Worm (Caenorhabditis elegans) whole organism, L4 larva: ENCODE measurements around the gene ver-3.

Experiments
- F10B5.3 ChIP-seq: sonication (generic microtip); optimal IDR thresholded peaks from 2 replicates; lab custom pipeline; 2016; ENCODE audit warnings: mild to moderate bottlenecking, missing genetic modification characterization, missing compliant biosample characterization
- F26F4.8 ChIP-seq: fragments of 200-800 bp; sonication (Bioruptor generic); conservative IDR thresholded peaks from 2 replicates; pipeline ENCODE4 v1.3.6; 2022; ENCODE audit warnings: missing genetic modification characterization, missing compliant biosample characterization
- F44E2.7 ChIP-seq: fragments of 200-800 bp; sonication (Bioruptor generic); IDR thresholded peaks from 2 replicates; pipeline ENCODE4 v2.1.2; 2022; ENCODE audit warnings: missing genetic modification characterization, missing compliant biosample characterization
- F49E8.2 ChIP-seq: sonication (generic microtip); optimal IDR thresholded peaks from 2 replicates; lab custom pipeline; 2016; ENCODE audit warnings: missing compliant biosample characterization, mild to moderate bottlenecking, missing genetic modification characterization, borderline replicate concordance
- R02D3.7 ChIP-seq: fragments of 150-350 bp; sonication (generic microtip); optimal IDR thresholded peaks from 3 replicates; lab custom pipeline; 2014; ENCODE audit warnings: missing biosample characterization, missing genetic modification characterization
- T26A8.4 ChIP-seq: fragments of 200-800 bp; sonication (Bioruptor generic); IDR thresholded peaks from 2 replicates; pipeline ENCODE4 v1.3.6; 2022; ENCODE audit warnings: missing genetic modification characterization, missing compliant biosample characterization
- Y75B8A.6 ChIP-seq: fragments of 200-800 bp; sonication (Bioruptor generic); IDR thresholded peaks from 2 replicates; pipeline ENCODE4 v1.3.6; 2022; ENCODE audit warnings: missing genetic modification reagents, missing genetic modification characterization, missing compliant biosample characterization
- ZK337.2 ChIP-seq: fragments of 200-800 bp; sonication (Bioruptor generic); IDR thresholded peaks from 2 replicates; pipeline ENCODE4 v1.3.6; 2022; ENCODE audit warnings: missing genetic modification reagents, missing genetic modification characterization, missing compliant biosample characterization
- aly-2 ChIP-seq: sonication (generic microtip); optimal IDR thresholded peaks from 2 replicates; lab custom pipeline; 2018; ENCODE audit warnings: missing biosample characterization, missing genetic modification characterization
- ama-1 ChIP-seq: fragments of 150-350 bp; optimal IDR thresholded peaks from 2 replicates; lab custom pipeline; 2014; ENCODE audit warnings: inconsistent platforms, mixed read lengths
- arid-1 ChIP-seq: fragments of 200-800 bp; sonication (Bioruptor generic); conservative IDR thresholded peaks from 2 replicates; pipeline ENCODE4 v1.3.6; 2022; ENCODE audit warnings: missing genetic modification reagents, missing genetic modification characterization, missing compliant biosample characterization
- ceh-32 ChIP-seq: sonication (generic microtip); optimal IDR thresholded peaks from 2 replicates; lab custom pipeline; 2016; ENCODE audit warnings: mild to moderate bottlenecking, missing genetic modification characterization, missing compliant biosample characterization; ENCODE audit not compliant: poor library complexity
- ces-1 ChIP-seq: fragments of 150-350 bp; sonication (generic microtip); optimal IDR thresholded peaks from 4 replicates; lab custom pipeline; 2014; ENCODE audit warnings: missing biosample characterization, missing genetic modification reagents, missing genetic modification characterization
- daf-12 ChIP-seq: fragments of 150-350 bp; optimal IDR thresholded peaks from 2 replicates; lab custom pipeline; 2014; ENCODE audit warnings: missing biosample characterization, missing genetic modification reagents, missing genetic modification characterization
- dmd-6 ChIP-seq: fragments of 200-800 bp; sonication (Bioruptor generic); IDR thresholded peaks from 2 replicates; pipeline ENCODE4 v1.3.6; 2022; ENCODE audit warnings: missing genetic modification reagents, missing genetic modification characterization, missing compliant biosample characterization
- dmd-8 ChIP-seq: fragments of 200-800 bp; sonication (Bioruptor generic); IDR thresholded peaks from 2 replicates; pipeline ENCODE4 v1.3.6; 2022; ENCODE audit warnings: missing genetic modification characterization, missing compliant biosample characterization
- dpl-1 ChIP-seq: fragments of 150-350 bp; optimal IDR thresholded peaks from 2 replicates; lab custom pipeline; 2014; ENCODE audit warnings: missing biosample characterization, missing genetic modification reagents, missing genetic modification characterization
- duxl-1 ChIP-seq: sonication (generic microtip); optimal IDR thresholded peaks from 2 replicates; lab custom pipeline; 2016; ENCODE audit warnings: mild to moderate bottlenecking, missing genetic modification characterization, moderate library complexity, missing compliant biosample characterization; ENCODE audit not compliant: poor library complexity
- egl-27 ChIP-seq: sonication (generic microtip); optimal IDR thresholded peaks from 3 replicates; lab custom pipeline; 2017; ENCODE audit warnings: missing biosample characterization, missing genetic modification reagents, missing genetic modification characterization
- egl-43 ChIP-seq: fragments of 200-800 bp; sonication (Bioruptor generic); IDR thresholded peaks from 2 replicates; pipeline ENCODE4 v1.3.6; 2022; ENCODE audit warnings: missing genetic modification reagents, missing genetic modification characterization, missing compliant biosample characterization
- hlh-30 ChIP-seq: sonication (generic microtip); optimal IDR thresholded peaks from 2 replicates; lab custom pipeline; 2017; ENCODE audit warnings: antibody characterized with exemption, mild to moderate bottlenecking, missing genetic modification characterization, missing compliant biosample characterization; ENCODE audit not compliant: insufficient read depth
- hmg-1.1 ChIP-seq: fragments of 200-800 bp; sonication (Bioruptor generic); IDR thresholded peaks from 2 replicates; pipeline ENCODE4 v1.3.6; 2022; ENCODE audit warnings: missing genetic modification reagents, missing genetic modification characterization, missing compliant biosample characterization
- jun-1 ChIP-seq: fragments of 150-350 bp; optimal IDR thresholded peaks from 2 replicates; lab custom pipeline; 2014; ENCODE audit warnings: missing biosample characterization, missing genetic modification reagents, missing genetic modification characterization
- lim-7 ChIP-seq: fragments of 200-800 bp; sonication (Bioruptor generic); IDR thresholded peaks from 2 replicates; pipeline ENCODE4 v1.3.6; 2022; ENCODE audit warnings: missing genetic modification characterization, missing compliant biosample characterization
- lin-1 ChIP-seq: fragments of 200-800 bp; sonication (Bioruptor generic); IDR thresholded peaks from 2 replicates; pipeline ENCODE4 v1.3.6; 2022; ENCODE audit warnings: missing genetic modification reagents, missing genetic modification characterization, missing compliant biosample characterization
- lin-38 ChIP-seq: fragments of 200-800 bp; sonication (Bioruptor generic); IDR thresholded peaks from 2 replicates; pipeline ENCODE4 v1.3.6; 2022; ENCODE audit warnings: missing genetic modification reagents, missing genetic modification characterization, missing compliant biosample characterization
- mdl-1 ChIP-seq, 2 experiments: fragments of 150-350 bp in 1 of 2; sonication (generic microtip) in 1 of 2; optimal IDR thresholded peaks; 2 replicates each; lab custom pipeline; 2014 to 2017; ENCODE audit warnings: missing biosample characterization in 2 of 2, missing genetic modification characterization in 2 of 2
- mdt-29 ChIP-seq: fragments of 200-800 bp; sonication (Bioruptor generic); IDR thresholded peaks from 2 replicates; pipeline ENCODE4 v1.3.6; 2022; ENCODE audit warnings: missing genetic modification reagents, missing genetic modification characterization, missing compliant biosample characterization
- mxl-2 ChIP-seq: fragments of 200-800 bp; sonication (Bioruptor generic); conservative IDR thresholded peaks from 2 replicates; pipeline ENCODE4 v1.3.6; 2022; ENCODE audit warnings: missing genetic modification reagents, missing genetic modification characterization, missing compliant biosample characterization
- mxl-3 ChIP-seq: fragments of 200-800 bp; sonication (Bioruptor generic); optimal IDR thresholded peaks from 2 replicates; lab custom pipeline; 2018; ENCODE audit warnings: mild to moderate bottlenecking, missing genetic modification characterization, missing compliant biosample characterization
- nhr-102 ChIP-seq: sonication (generic microtip); optimal IDR thresholded peaks from 2 replicates; lab custom pipeline; 2016; ENCODE audit warnings: mild to moderate bottlenecking, missing genetic modification characterization, moderate library complexity, missing compliant biosample characterization
- nhr-111 ChIP-seq: fragments of 200-800 bp; sonication (Bioruptor generic); optimal IDR thresholded peaks from 2 replicates; lab custom pipeline; 2018; ENCODE audit warnings: mild to moderate bottlenecking, missing genetic modification characterization, missing compliant biosample characterization
- nhr-25 ChIP-seq: sonication (generic microtip); optimal IDR thresholded peaks from 2 replicates; lab custom pipeline; 2017; ENCODE audit warnings: missing genetic modification characterization, mild to moderate bottlenecking, missing compliant biosample characterization, antibody characterized with exemption, moderate library complexity, borderline replicate concordance; ENCODE audit not compliant: insufficient read depth
- nhr-28 ChIP-seq: fragments of 150-350 bp; optimal IDR thresholded peaks from 2 replicates; lab custom pipeline; 2014; ENCODE audit warnings: missing biosample characterization, missing genetic modification characterization
- nhr-41 ChIP-seq: fragments of 200-800 bp; sonication (Bioruptor generic); IDR thresholded peaks from 2 replicates; pipeline ENCODE4 v1.3.6; 2022; ENCODE audit warnings: missing genetic modification reagents, missing genetic modification characterization, missing compliant biosample characterization
- nhr-42 ChIP-seq: fragments of 200-800 bp; sonication (Bioruptor generic); IDR thresholded peaks from 2 replicates; pipeline ENCODE4 v1.3.6; 2022; ENCODE audit warnings: missing genetic modification characterization, missing compliant biosample characterization
- nhr-48 ChIP-seq: sonication (generic microtip); optimal IDR thresholded peaks from 2 replicates; lab custom pipeline; 2016; ENCODE audit warnings: mild to moderate bottlenecking, missing genetic modification characterization, missing compliant biosample characterization
- php-3 ChIP-seq: fragments of 200-800 bp; sonication (Bioruptor generic); IDR thresholded peaks from 2 replicates; pipeline ENCODE4 v1.3.6; 2022; ENCODE audit warnings: missing genetic modification reagents, missing genetic modification characterization, missing compliant biosample characterization
- pqm-1 ChIP-seq: sonication (generic microtip); optimal IDR thresholded peaks from 2 replicates; lab custom pipeline; 2017; ENCODE audit warnings: missing biosample characterization, missing genetic modification characterization
- rbr-2 ChIP-seq: sonication (generic microtip); optimal IDR thresholded peaks from 2 replicates; lab custom pipeline; 2016; ENCODE audit warnings: missing genotype, missing genetic modification characterization, missing compliant biosample characterization
- saeg-2 ChIP-seq: fragments of 200-800 bp; sonication (Bioruptor generic); IDR thresholded peaks from 2 replicates; pipeline ENCODE4 v1.3.6; 2022; ENCODE audit warnings: missing genetic modification reagents, missing genetic modification characterization, missing compliant biosample characterization
- sdz-12 ChIP-seq: fragments of 200-800 bp; sonication (Bioruptor generic); optimal IDR thresholded peaks from 2 replicates; lab custom pipeline; 2018; ENCODE audit warnings: mild to moderate bottlenecking, missing genetic modification characterization, missing compliant biosample characterization
- set-16 ChIP-seq: fragments of 200-800 bp; sonication (Bioruptor generic); IDR thresholded peaks from 2 replicates; pipeline ENCODE4 v1.3.6; 2022; ENCODE audit warnings: missing genetic modification reagents, missing genetic modification characterization, missing compliant biosample characterization
- skn-1 ChIP-seq: fragments of 150-350 bp; optimal IDR thresholded peaks from 2 replicates; lab custom pipeline; 2014; ENCODE audit warnings: missing biosample characterization, missing genetic modification characterization
- snpc-1.2 ChIP-seq: fragments of 200-800 bp; sonication (Bioruptor generic); IDR thresholded peaks from 2 replicates; pipeline ENCODE4 v1.3.6; 2022; ENCODE audit warnings: missing genetic modification reagents, missing genetic modification characterization, missing compliant biosample characterization
- spr-1 ChIP-seq: sonication (generic microtip); optimal IDR thresholded peaks from 2 replicates; lab custom pipeline; 2016; ENCODE audit warnings: mild to moderate bottlenecking, missing genetic modification characterization, missing compliant biosample characterization
- tra-1 ChIP-seq: fragments of 200-800 bp; sonication (Bioruptor generic); IDR thresholded peaks from 2 replicates; pipeline ENCODE4 v1.3.6; 2022; ENCODE audit warnings: missing genetic modification reagents, missing genetic modification characterization, missing compliant biosample characterization
- zip-2 ChIP-seq: fragments of 150-350 bp; optimal IDR thresholded peaks from 2 replicates; lab custom pipeline; 2014; ENCODE audit warnings: missing biosample characterization, missing genetic modification characterization
- ztf-11 ChIP-seq: fragments of 150-350 bp; optimal IDR thresholded peaks from 2 replicates; lab custom pipeline; 2014; ENCODE audit warnings: missing biosample characterization, missing genetic modification characterization

ver-3 gene

DNA sequence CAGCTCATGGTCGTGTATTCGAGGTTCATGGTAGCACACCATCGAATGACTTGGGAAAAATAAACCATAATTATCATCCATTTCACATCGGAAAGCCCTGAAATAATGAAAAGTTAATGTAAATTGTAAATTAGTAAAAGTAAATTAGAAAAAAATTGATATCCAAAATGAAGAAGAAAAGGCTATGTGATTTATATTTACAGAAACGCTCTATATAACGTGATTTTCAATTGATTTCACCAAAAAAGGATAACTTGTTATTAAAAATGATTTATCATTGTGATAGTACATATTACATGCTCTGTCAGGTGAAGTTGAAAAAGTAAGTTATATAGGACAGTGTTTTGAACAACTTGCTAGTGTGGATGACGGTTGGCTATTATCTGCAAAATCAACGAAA lies 50.5 kb downstream of the ver-3 start, which contains the start of gene C09F12.3:
TSS of gene C09F12.3 (minus strand) at position 101 of the 400 bp plus-strand sequence.
- TF ChIP-seq mxl-2 (GFP tag; lab: Robert Waterston, UW) (no peak), dpl-1 (GFP tag; lab: Kevin White, UChicago) (no peak), ZK337.2 (GFP tag; lab: Robert Waterston, UW) (no peak), tra-1 (GFP tag; lab: Robert Waterston, UW) (no peak), saeg-2 (GFP tag; lab: Robert Waterston, UW) (no peak)

DNA sequence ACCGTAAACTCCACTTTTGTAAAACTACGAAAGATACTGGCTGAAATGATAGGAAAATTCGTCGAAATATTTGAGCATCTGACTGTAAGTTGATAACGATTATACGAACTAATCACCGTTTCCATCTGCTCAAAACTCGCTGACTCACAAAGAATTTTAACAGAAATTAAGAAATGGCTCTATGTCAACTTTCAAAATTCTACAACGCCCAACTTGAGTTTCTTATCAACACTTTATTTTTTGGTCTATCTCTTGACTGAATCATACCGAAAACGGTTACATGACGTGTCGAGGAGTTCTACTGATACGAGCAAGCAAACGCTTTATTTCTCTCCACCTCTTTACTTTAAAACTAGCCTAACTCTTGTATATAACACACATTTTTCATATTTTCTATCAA lies 54.9 kb downstream of the ver-3 start, which contains the start of gene clc-1:
TSS of gene clc-1 (plus strand) at position 264 of the 400 bp plus-strand sequence.
- TF ChIP-seq dmd-8 (GFP tag; lab: Robert Waterston, UW) (no peak), mxl-2 (GFP tag; lab: Robert Waterston, UW) (no peak), ceh-32 (tag; lab: Kevin White, UChicago) (no peak), egl-43 (GFP tag; lab: Robert Waterston, UW) (no peak), hlh-30 (tag; lab: Kevin White, UChicago) (peak; percentile 1), nhr-41 (GFP tag; lab: Robert Waterston, UW) (no peak), mdl-1 (tag; optimal IDR thresholded peaks at IDR 0.05; lab: Kevin White, UChicago) (no peak), ama-1 (lab: Kevin White, UChicago) (no peak), jun-1 (tag; lab: Kevin White, UChicago) (no peak), rbr-2 (tag; lab: Kevin White, UChicago) (no peak), sdz-12 (no peak), F10B5.3 (tag; lab: Kevin White, UChicago) (no peak), daf-12 (tag; lab: Kevin White, UChicago) (no peak), mxl-3 (GFP tag; lab: Kevin White, UChicago) (no peak), dpl-1 (GFP tag; lab: Kevin White, UChicago) (no peak), lin-38 (no peak), nhr-102 (tag; lab: Kevin White, UChicago) (no peak), nhr-111 (GFP tag; lab: Kevin White, UChicago) (no peak), F44E2.7 (no peak), nhr-28 (tag; lab: Kevin White, UChicago) (peak; percentile 82), skn-1 (tag; lab: Kevin White, UChicago) (no peak), snpc-1.2 (GFP tag; lab: Robert Waterston, UW) (no peak), php-3 (GFP tag; lab: Robert Waterston, UW) (peak; percentile 57), F26F4.8 (no peak), arid-1 (GFP tag; lab: Robert Waterston, UW) (no peak), nhr-25 (tag; lab: Kevin White, UChicago) (no peak), T26A8.4 (GFP tag; lab: Robert Waterston, UW) (no peak), pqm-1 (tag; lab: Kevin White, UChicago) (peak; percentile 97), nhr-42 (no peak), ztf-11 (tag; lab: Kevin White, UChicago) (no peak), Y75B8A.6 (GFP tag; lab: Robert Waterston, UW) (no peak), ces-1 (GFP tag; lab: Kevin White, UChicago) (no peak), mdt-29 (GFP tag; lab: Robert Waterston, UW) (no peak), lin-1 (GFP tag; lab: Robert Waterston, UW) (peak; percentile 51; the same call in 1 of the 2 replicates), ZK337.2 (GFP tag; lab: Robert Waterston, UW) (no peak), R02D3.7 (tag; lab: Kevin White, UChicago) (no peak), F49E8.2 (tag; lab: Kevin White, UChicago) (no peak), hmg-1.1 (no peak), aly-2 (no peak), egl-27 (tag; lab: Kevin White, UChicago) (no peak), dmd-6 (peak; percentile 93), lim-7 (no peak), spr-1 (no peak), zip-2 (no peak), nhr-48 (tag; lab: Kevin White, UChicago) (peak; percentile 15), set-16 (GFP tag; lab: Robert Waterston, UW) (no peak), duxl-1 (tag; lab: Kevin White, UChicago) (no peak)
